Fruit fly (Drosophila melanogaster) whole organism, prepupa: ENCODE results near the gene CG1463.

Experiments
- CG10669 ChIP-seq: fragments of 200-800 bp; sonication (Bioruptor generic); optimal IDR thresholded peaks from 3 replicates; lab custom pipeline; 2018; ENCODE audit warnings: missing biosample characterization, mild to moderate bottlenecking, missing genetic modification characterization, moderate library complexity
- CG11294 ChIP-seq: fragments of 200-800 bp; sonication (Bioruptor generic); IDR thresholded peaks from 2 replicates; pipeline ENCODE4 v1.3.6; 2022; ENCODE audit warnings: missing biosample characterization, missing genetic modification characterization
- CG11902 ChIP-seq: fragments of 200-800 bp; sonication (Bioruptor generic); optimal IDR thresholded peaks from 3 replicates; lab custom pipeline; 2016; ENCODE audit warnings: missing biosample characterization, missing genetic modification characterization
- CG15336 ChIP-seq: fragments of 200-800 bp; sonication (Bioruptor generic); IDR thresholded peaks from 2 replicates; pipeline ENCODE4 v1.3.6; 2022; ENCODE audit warnings: missing biosample characterization, missing genetic modification characterization
- CG1621 ChIP-seq: fragments of 200-800 bp; sonication (Bioruptor generic); optimal IDR thresholded peaks from 3 replicates; lab custom pipeline; 2018; ENCODE audit warnings: missing biosample characterization, mild to moderate bottlenecking, missing genetic modification characterization
- CG16779 ChIP-seq: fragments of 200-800 bp; sonication (Bioruptor generic); optimal IDR thresholded peaks from 3 replicates; lab custom pipeline; 2017; ENCODE audit warnings: missing biosample characterization, mild to moderate bottlenecking, missing genetic modification characterization
- CG3032 ChIP-seq: fragments of 200-800 bp; optimal IDR thresholded peaks from 2 replicates; lab custom pipeline; 2019; ENCODE audit warnings: missing biosample characterization, mild to moderate bottlenecking, missing genetic modification characterization, moderate library complexity
- CG32006 ChIP-seq: fragments of 200-800 bp; sonication (Bioruptor generic); optimal IDR thresholded peaks from 3 replicates; lab custom pipeline; 2017; ENCODE audit warnings: missing biosample characterization, mild to moderate bottlenecking, missing genetic modification characterization
- CG34406 ChIP-seq: fragments of 200-800 bp; sonication (Bioruptor generic); optimal IDR thresholded peaks from 3 replicates; lab custom pipeline; 2016; ENCODE audit warnings: missing biosample characterization, missing genetic modification characterization
- CG3919 ChIP-seq: fragments of 200-800 bp; sonication (Bioruptor generic); optimal IDR thresholded peaks from 3 replicates; lab custom pipeline; 2016; ENCODE audit warnings: missing biosample characterization, missing genetic modification characterization
- CG6163 ChIP-seq: fragments of 200-800 bp; sonication (Bioruptor generic); IDR thresholded peaks from 3 replicates; pipeline ENCODE4 v1.3.6; 2022; ENCODE audit warnings: missing biosample characterization, missing genetic modification characterization
- CG6792 ChIP-seq: fragments of 200-800 bp; sonication (Bioruptor generic); optimal IDR thresholded peaks from 3 replicates; lab custom pipeline; 2016; ENCODE audit warnings: missing biosample characterization, missing genetic modification characterization
- CG6808 ChIP-seq: fragments of 200-800 bp; sonication (Bioruptor generic); optimal IDR thresholded peaks from 3 replicates; lab custom pipeline; 2017; ENCODE audit warnings: missing biosample characterization, missing genetic modification characterization, mild to moderate bottlenecking, moderate library complexity, missing genetic modification reagents
- CG6854 ChIP-seq: fragments of 200-800 bp; sonication (Bioruptor generic); optimal IDR thresholded peaks from 2 replicates; lab custom pipeline; 2017; ENCODE audit warnings: missing biosample characterization, mild to moderate bottlenecking, missing genetic modification characterization
- CG8119 ChIP-seq: fragments of 200-800 bp; sonication (Bioruptor generic); IDR thresholded peaks from 3 replicates; pipeline ENCODE4 v1.3.6; 2022; ENCODE audit warnings: missing biosample characterization, missing genetic modification characterization
- CG8319 ChIP-seq: fragments of 200-800 bp; sonication (Bioruptor generic); optimal IDR thresholded peaks from 3 replicates; lab custom pipeline; 2016; ENCODE audit warnings: missing biosample characterization, missing genetic modification characterization
- CG9139 ChIP-seq: fragments of 200-800 bp; sonication (Bioruptor generic); optimal IDR thresholded peaks from 3 replicates; lab custom pipeline; 2017; ENCODE audit warnings: missing biosample characterization, mild to moderate bottlenecking, missing genetic modification characterization
- Eip75B ChIP-seq: fragments of 200-800 bp; sonication (Bioruptor generic); optimal IDR thresholded peaks from 3 replicates; lab custom pipeline; 2016; ENCODE audit warnings: missing biosample characterization, missing genetic modification characterization
- Eip78C ChIP-seq: fragments of 200-800 bp; sonication (Bioruptor generic); peaks from one replicate; lab custom pipeline; 2016; ENCODE audit warnings: missing biosample characterization, missing genetic modification characterization
- Eip93F ChIP-seq: fragments of 200-800 bp; sonication (Bioruptor generic); optimal IDR thresholded peaks from 2 replicates; lab custom pipeline; 2016; ENCODE audit warnings: missing biosample characterization, mild to moderate bottlenecking, missing genetic modification characterization
- Ets96B ChIP-seq: fragments of 200-800 bp; optimal IDR thresholded peaks from 2 replicates; lab custom pipeline; 2019; ENCODE audit warnings: missing biosample characterization, mild to moderate bottlenecking, missing genetic modification characterization, moderate library complexity
- Gug ChIP-seq: fragments of 200-800 bp; sonication (Bioruptor generic); IDR thresholded peaks from 2 replicates; pipeline ENCODE4 v1.3.6; 2022; ENCODE audit warnings: missing biosample characterization, missing genetic modification characterization
- Hr38 ChIP-seq: sonication (Bioruptor generic); optimal IDR thresholded peaks from 2 replicates; lab custom pipeline; 2016; ENCODE audit warnings: missing biosample characterization, missing genetic modification characterization
- Hr39 ChIP-seq: fragments of 200-800 bp; sonication (Bioruptor generic); optimal IDR thresholded peaks from 2 replicates; lab custom pipeline; 2016; ENCODE audit warnings: missing biosample characterization, missing genetic modification characterization
- Hr4 ChIP-seq: fragments of 200-800 bp; sonication (Bioruptor generic); optimal IDR thresholded peaks from 3 replicates; lab custom pipeline; 2016; ENCODE audit warnings: missing biosample characterization, missing genetic modification characterization
- Lpt ChIP-seq: fragments of 200-800 bp; sonication (Bioruptor generic); optimal IDR thresholded peaks from 3 replicates; lab custom pipeline; 2016; ENCODE audit warnings: missing biosample characterization, missing genetic modification characterization
- Met ChIP-seq: fragments of 200-800 bp; sonication (Bioruptor generic); optimal IDR thresholded peaks from 3 replicates; lab custom pipeline; 2016; ENCODE audit warnings: missing biosample characterization, missing genetic modification characterization
- OdsH ChIP-seq: fragments of 200-800 bp; sonication (Bioruptor generic); optimal IDR thresholded peaks from 3 replicates; lab custom pipeline; 2016; ENCODE audit warnings: missing biosample characterization, missing genetic modification characterization
- Sox102F ChIP-seq: fragments of 200-800 bp; sonication (Bioruptor generic); optimal IDR thresholded peaks from 2 replicates; lab custom pipeline; 2016; ENCODE audit warnings: missing biosample characterization, mild to moderate bottlenecking, missing genetic modification characterization
- Sox14 ChIP-seq: fragments of 200-800 bp; sonication (Bioruptor generic); optimal IDR thresholded peaks from 3 replicates; lab custom pipeline; 2016; ENCODE audit warnings: missing biosample characterization, missing genetic modification characterization
- achi ChIP-seq: fragments of 200-800 bp; sonication (Bioruptor generic); optimal IDR thresholded peaks from 3 replicates; lab custom pipeline; 2016; ENCODE audit warnings: missing biosample characterization, missing genetic modification characterization
- dsx ChIP-seq: fragments of 200-800 bp; optimal IDR thresholded peaks from 3 replicates; lab custom pipeline; 2019; ENCODE audit warnings: missing biosample characterization, mild to moderate bottlenecking, missing genetic modification characterization, moderate library complexity; ENCODE audit not compliant: poor library complexity, severe bottlenecking
- eg ChIP-seq: fragments of 200-800 bp; sonication (Bioruptor generic); IDR thresholded peaks from 3 replicates; pipeline ENCODE4 v1.3.6; 2022; ENCODE audit warnings: missing biosample characterization, missing genetic modification characterization
- esn ChIP-seq: fragments of 200-800 bp; sonication (Bioruptor generic); optimal IDR thresholded peaks from 2 replicates; lab custom pipeline; 2016; ENCODE audit warnings: missing biosample characterization, mild to moderate bottlenecking, missing genetic modification characterization, moderate library complexity
- fd85E ChIP-seq: fragments of 200-800 bp; sonication (Bioruptor generic); optimal IDR thresholded peaks from 3 replicates; lab custom pipeline; 2016; ENCODE audit warnings: missing biosample characterization, missing genetic modification characterization
- fkh ChIP-seq: fragments of 200-800 bp; sonication (Bioruptor generic); optimal IDR thresholded peaks from 3 replicates; lab custom pipeline; 2017; ENCODE audit warnings: missing biosample characterization, mild to moderate bottlenecking, missing genetic modification characterization, moderate library complexity
- net ChIP-seq: fragments of 200-800 bp; sonication (Bioruptor generic); optimal IDR thresholded peaks from 3 replicates; lab custom pipeline; 2016; ENCODE audit warnings: missing biosample characterization, missing genetic modification characterization
- salr ChIP-seq, 2 experiments: fragments of 200-800 bp; sonication (Bioruptor generic); optimal IDR thresholded peaks; 3 replicates each; lab custom pipeline; 2016 to 2018; ENCODE audit warnings: missing biosample characterization in 2 of 2, missing genetic modification characterization in 2 of 2, mild to moderate bottlenecking in 1 of 2
- spab ChIP-seq: fragments of 200-800 bp; sonication (Bioruptor generic); optimal IDR thresholded peaks from 2 replicates; lab custom pipeline; 2017; ENCODE audit warnings: missing biosample characterization, mild to moderate bottlenecking, missing genetic modification characterization, missing genetic modification reagents
- ss ChIP-seq, 2 experiments: fragments of 200-800 bp; sonication (Bioruptor generic); optimal IDR thresholded peaks; 2 replicates in 1 of 2; 3 replicates in 1 of 2; lab custom pipeline; 2017 to 2018; ENCODE audit warnings: mild to moderate bottlenecking in 2 of 2, missing biosample characterization in 2 of 2, missing genetic modification characterization in 2 of 2, moderate library complexity in 1 of 2
- svp ChIP-seq: fragments of 200-800 bp; sonication (Bioruptor generic); peaks from one replicate; lab custom pipeline; 2016; ENCODE audit warnings: missing biosample characterization, missing genetic modification characterization
- topi ChIP-seq: fragments of 200-800 bp; sonication (Bioruptor generic); optimal IDR thresholded peaks from 3 replicates; lab custom pipeline; 2016; ENCODE audit warnings: missing biosample characterization, missing genetic modification characterization
- vri ChIP-seq: fragments of 200-800 bp; sonication (Bioruptor generic); optimal IDR thresholded peaks from 3 replicates; lab custom pipeline; 2016; ENCODE audit warnings: missing biosample characterization, mild to moderate bottlenecking, missing genetic modification characterization

CG1463 gene

DNA sequence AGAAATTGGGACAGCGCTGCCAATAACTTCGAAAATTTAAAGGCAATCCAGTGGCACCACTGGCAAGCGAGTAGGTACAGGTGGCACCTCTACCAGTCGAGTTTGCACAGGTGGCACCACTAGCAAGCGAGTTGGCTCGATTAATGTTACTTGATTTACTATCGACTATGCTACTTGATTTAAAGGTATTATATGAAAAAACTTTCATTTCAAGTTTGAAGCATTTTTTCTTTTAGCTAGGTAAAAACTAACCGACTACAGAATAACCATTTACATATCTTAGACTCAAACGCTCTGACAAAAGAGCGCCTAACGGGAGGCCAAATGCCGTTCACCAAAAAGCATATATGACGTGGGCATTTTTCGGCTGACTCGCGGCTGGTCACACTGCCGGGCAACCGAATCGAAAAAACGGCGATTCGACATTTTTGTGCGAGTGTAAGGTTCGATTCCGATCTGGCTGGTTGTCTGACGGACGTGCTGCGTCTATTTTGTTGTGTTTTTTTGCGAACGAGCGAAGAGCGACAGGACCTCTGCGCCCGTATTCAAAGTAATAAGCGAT, 47.6 kb upstream of the CG1463 start, which contains the start of gene Tis11:
Gene Tis11 (plus strand): TSS at position 417 of the 562 bp plus-strand sequence.
- TF ChIP-seq OdsH (GFP tag; lab: Kevin White, UChicago) (no peak), Hr4 (GFP tag; lab: Kevin White, UChicago) (no peak), eg (GFP tag; lab: Robert Waterston, UW) (peak; percentile 47; the same call in 2 of the 3 replicates), Lpt (GFP tag; lab: Kevin White, UChicago) (no peak), ss (GFP tag; optimal IDR thresholded peaks at IDR 0.05; lab: Kevin White, UChicago) (peak; percentile 9 to 15), fkh (GFP tag; lab: Kevin White, UChicago) (no peak), CG11294 (GFP tag; lab: Robert Waterston, UW) (no peak), CG3919 (peak; percentile 26), CG32006 (GFP tag; lab: Kevin White, UChicago) (no peak), Sox14 (GFP tag; lab: Kevin White, UChicago) (peak; percentile 28), achi (GFP tag; lab: Kevin White, UChicago) (peak; percentile 96), svp (peak; percentile 62), CG15336 (GFP tag; lab: Robert Waterston, UW) (no peak; the same call in 1 of the 2 replicates), CG6163 (GFP tag; lab: Robert Waterston, UW) (peak; percentile 10; the same call in 2 of the 3 replicates), vri (peak; percentile 40), net (GFP tag; lab: Kevin White, UChicago) (peak; percentile 27), CG6854 (peak; percentile 60), CG3032 (tag; lab: Kevin White, UChicago) (no peak)

DNA sequence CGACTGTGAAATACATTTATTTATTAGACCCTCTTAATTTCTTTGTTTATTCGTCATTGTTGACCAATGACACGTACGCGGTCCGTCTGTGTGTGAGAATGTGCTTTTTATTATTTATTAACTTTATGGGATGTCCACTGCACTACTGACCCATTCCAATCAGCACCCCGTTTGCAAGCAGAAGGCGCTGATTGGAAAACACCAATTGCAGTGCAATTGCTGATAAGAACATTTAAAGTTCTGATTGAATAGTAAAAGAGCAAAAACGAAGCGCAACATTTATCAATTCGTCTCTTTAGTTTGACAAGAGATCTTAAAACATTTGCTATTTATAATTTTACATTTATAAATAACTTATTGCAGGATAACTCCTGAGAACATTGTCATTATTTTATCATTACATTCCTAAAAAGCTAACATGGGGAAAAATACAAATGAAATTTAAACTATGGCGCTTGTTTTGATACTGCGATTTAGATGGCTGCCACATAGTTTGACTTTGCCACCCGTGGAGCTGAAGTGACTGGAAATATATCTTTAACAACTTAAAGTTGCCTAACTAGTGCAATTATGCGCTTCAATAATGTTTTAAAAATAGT, 47.0 kb upstream of the CG1463 start:
- TF ChIP-seq svp = peak; percentile 1
- no peak for TF ChIP-seq spab (GFP tag; lab: Kevin White, UChicago)
- peak; percentile 9 for TF ChIP-seq vri

DNA sequence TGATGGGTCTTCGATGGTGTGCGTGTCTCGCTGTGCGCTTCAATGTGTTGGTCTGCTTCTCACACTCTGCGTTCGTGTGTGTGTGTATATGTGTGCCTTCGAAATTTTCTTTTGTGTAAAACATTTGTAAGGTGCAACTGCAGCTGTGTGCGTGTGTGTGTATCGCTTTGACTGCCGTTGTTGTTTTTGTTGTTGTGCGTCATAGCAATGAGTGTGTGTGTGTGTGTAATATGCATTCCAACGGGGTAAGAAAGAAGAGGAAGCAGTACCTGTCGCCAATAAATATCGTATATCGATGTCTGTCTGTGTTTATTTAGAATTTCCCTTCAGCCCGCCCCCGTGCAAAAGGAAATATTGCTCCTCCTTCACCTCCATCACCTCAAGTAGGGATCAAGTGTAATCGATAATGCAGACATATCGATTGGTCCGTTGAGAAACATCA, 42.8 kb upstream of the CG1463 start:
- no peak for TF ChIP-seq Met (GFP tag; lab: Kevin White, UChicago)
- no peak for TF ChIP-seq CG8319 (GFP tag; lab: Kevin White, UChicago)
- no peak for TF ChIP-seq CG16779
- TF ChIP-seq CG34406 (GFP tag; lab: Kevin White, UChicago) = no peak
- TF ChIP-seq CG9139 = peak; percentile 28
- no peak for TF ChIP-seq CG11902 (GFP tag; lab: Kevin White, UChicago)
- TF ChIP-seq achi (GFP tag; lab: Kevin White, UChicago) = peak; percentile 15
- TF ChIP-seq esn (GFP tag; lab: Kevin White, UChicago) = peak; percentile 30
- peak; percentile 78 for TF ChIP-seq CG1621 (tag; lab: Kevin White, UChicago)
- no peak for TF ChIP-seq CG10669 (GFP tag; lab: Kevin White, UChicago)
- TF ChIP-seq Sox14 (GFP tag; lab: Kevin White, UChicago) = peak; percentile 70
- peak; percentile 61 for TF ChIP-seq Eip78C (GFP tag; lab: Kevin White, UChicago)
- peak; percentile 31 for TF ChIP-seq dsx (GFP tag; lab: Kevin White, UChicago)
- no peak for TF ChIP-seq Hr38 (GFP tag; lab: Kevin White, UChicago)
- TF ChIP-seq CG6808 (GFP tag; lab: Kevin White, UChicago) = peak; percentile 25
- peak; percentile 35 for TF ChIP-seq vri
- peak; percentile 26 for TF ChIP-seq Eip75B (GFP tag; lab: Kevin White, UChicago)
- TF ChIP-seq Gug = no peak
- TF ChIP-seq CG3919 = no peak
- no peak for TF ChIP-seq Hr4 (GFP tag; lab: Kevin White, UChicago)
- no peak for TF ChIP-seq Eip93F (GFP tag; lab: Kevin White, UChicago)
- TF ChIP-seq CG6163 (GFP tag; lab: Robert Waterston, UW) = peak; percentile 34; the same call in 1 of the 3 replicates
- TF ChIP-seq topi (GFP tag; lab: Kevin White, UChicago) = no peak
- TF ChIP-seq CG32006 (GFP tag; lab: Kevin White, UChicago) = peak; percentile 20
- TF ChIP-seq svp = peak; percentile 96
- peak; percentile 53 for TF ChIP-seq fd85E (GFP tag; lab: Kevin White, UChicago)
- peak; percentile 23 for TF ChIP-seq Lpt (GFP tag; lab: Kevin White, UChicago)
- TF ChIP-seq Hr39 = no peak
- peak; percentile 13 for TF ChIP-seq CG3032 (tag; lab: Kevin White, UChicago)
- peak; percentile 56 to 62 for TF ChIP-seq ss (GFP tag; optimal IDR thresholded peaks at IDR 0.05; lab: Kevin White, UChicago)
- TF ChIP-seq eg (GFP tag; lab: Robert Waterston, UW) = 0 out of 3 replicates have a peak, but pooled peaks have one; percentile 13
- TF ChIP-seq CG8119 = no peak
- no peak for TF ChIP-seq salr (GFP tag; optimal IDR thresholded peaks at IDR 0.05; lab: Kevin White, UChicago)
- TF ChIP-seq fkh (GFP tag; lab: Kevin White, UChicago) = peak; percentile 62
- peak; percentile 47 for TF ChIP-seq CG6854
- TF ChIP-seq Sox102F = peak; percentile 41
- peak; percentile 24 for TF ChIP-seq CG6792
- TF ChIP-seq Ets96B (tag; lab: Kevin White, UChicago) = peak; percentile 1
- TF ChIP-seq, all 60 proteins: peak for 23
